Worm (Caenorhabditis elegans) whole organism, young adult: Measurements from ENCODE around the gene sek-5.

Experiments
- C17E4.6 ChIP-seq: fragments of 200-800 bp; sonication (Bioruptor generic); IDR thresholded peaks from 2 replicates; pipeline ENCODE4 v1.3.6; 2022; ENCODE audit warnings: missing genetic modification reagents, missing genetic modification characterization, missing compliant biosample characterization
- F57A8.1 ChIP-seq: fragments of 200-800 bp; sonication (Bioruptor generic); optimal IDR thresholded peaks from 2 replicates; lab custom pipeline; 2018; ENCODE audit warnings: mild to moderate bottlenecking, missing genetic modification characterization, moderate library complexity, missing compliant biosample characterization
- attf-3 ChIP-seq: fragments of 200-800 bp; sonication (Bioruptor generic); conservative IDR thresholded peaks from 2 replicates; pipeline ENCODE4 v1.3.6; 2022; ENCODE audit warnings: missing genetic modification reagents, missing genetic modification characterization, missing compliant biosample characterization
- efl-1 ChIP-seq: fragments of 150-350 bp; optimal IDR thresholded peaks from 2 replicates; lab custom pipeline; 2014; ENCODE audit warnings: missing biosample characterization, missing genetic modification reagents, missing genetic modification characterization
- lin-35 ChIP-seq, 3 experiments: fragments of 150-350 bp in 2 of 3; sonication (generic microtip) in 1 of 3; optimal IDR thresholded peaks; 2 replicates each; lab custom pipeline; 2014 to 2018; ENCODE audit warnings: missing biosample characterization in 3 of 3, missing genetic modification characterization in 3 of 3, missing genetic modification reagents in 3 of 3
- lin-54 ChIP-seq: fragments of 200-800 bp; sonication (Bioruptor generic); optimal IDR thresholded peaks from 2 replicates; lab custom pipeline; 2018; ENCODE audit warnings: mild to moderate bottlenecking, missing genetic modification characterization, missing compliant biosample characterization
- madf-10 ChIP-seq: sonication (generic microtip); optimal IDR thresholded peaks from 2 replicates; lab custom pipeline; 2016; ENCODE audit warnings: mild to moderate bottlenecking, missing genetic modification characterization, missing compliant biosample characterization
- unc-62 ChIP-seq: fragments of 150-350 bp; optimal IDR thresholded peaks from 2 replicates; lab custom pipeline; 2014; ENCODE audit warnings: missing biosample characterization, missing genetic modification reagents, missing genetic modification characterization
- ztf-28 ChIP-seq: fragments of 200-800 bp; sonication (Bioruptor generic); IDR thresholded peaks from 2 replicates; pipeline ENCODE4 v1.3.6; 2022; ENCODE audit warnings: missing genetic modification reagents, missing genetic modification characterization, missing compliant biosample characterization

ce11 chrX:5354022-5354876, 23.2 kb upstream of the sek-5 start, which contains the start of gene pfn-2:
- TF ChIP-seq lin-54 (GFP tag; lab: Kevin White, UChicago) (no peak), madf-10 (no peak), unc-62 (GFP tag; lab: Kevin White, UChicago) (no peak), lin-35 (GFP tag; optimal IDR thresholded peaks at IDR 0.05; lab: Kevin White, UChicago) (no peak), attf-3 (GFP tag; lab: Robert Waterston, UW) (no peak), efl-1 (no peak), ztf-28 (GFP tag; lab: Robert Waterston, UW) (no peak), F57A8.1 (GFP tag; lab: Kevin White, UChicago) (no peak), C17E4.6 (GFP tag; lab: Robert Waterston, UW) (no peak)
